Worm (Caenorhabditis elegans) whole organism, L1 larva: ENCODE data around the gene hmg-12.

Source experiments
- C04F5.9 ChIP-seq: sonication (generic microtip); optimal IDR thresholded peaks from 2 replicates; lab custom pipeline; 2016; ENCODE audit warnings: missing genetic modification characterization, missing compliant biosample characterization
- F16B12.6 ChIP-seq: fragments of 150-350 bp; optimal IDR thresholded peaks from 2 replicates; lab custom pipeline; 2014; ENCODE audit warnings: missing biosample characterization, missing genetic modification characterization
- alr-1 ChIP-seq: fragments of 200-800 bp; sonication (Bioruptor generic); optimal IDR thresholded peaks from 2 replicates; lab custom pipeline; 2018; ENCODE audit warnings: borderline replicate concordance, mild to moderate bottlenecking, missing genetic modification characterization, missing compliant biosample characterization
- aly-2 ChIP-seq: fragments of 150-350 bp; optimal IDR thresholded peaks from 2 replicates; lab custom pipeline; 2014; ENCODE audit warnings: missing biosample characterization, missing genetic modification characterization
- ama-1 ChIP-seq: fragments of 150-350 bp; optimal IDR thresholded peaks from 2 replicates; lab custom pipeline; 2014
- blmp-1 ChIP-seq: fragments of 150-350 bp; optimal IDR thresholded peaks from 2 replicates; lab custom pipeline; 2014; ENCODE audit warnings: missing biosample characterization, missing genetic modification characterization
- ceh-82 ChIP-seq, 3 experiments: fragments of 150-350 bp in 1 of 3; sonication (generic microtip) in 2 of 3; optimal IDR thresholded peaks; 2 replicates each; lab custom pipeline; 2014 to 2017; ENCODE audit warnings: missing biosample characterization in 3 of 3, missing genetic modification characterization in 3 of 3
- ceh-90 ChIP-seq: sonication (generic microtip); optimal IDR thresholded peaks from 2 replicates; lab custom pipeline; 2016; ENCODE audit warnings: missing genetic modification characterization, missing compliant biosample characterization
- efl-1 ChIP-seq, 4 experiments: fragments of 150-350 bp; optimal IDR thresholded peaks in 3 of 4; peaks in 1 of 4; 1 replicate in 1 of 4; 2 replicates in 3 of 4; lab custom pipeline; 2014; ENCODE audit warnings: missing biosample characterization in 2 of 4, missing genetic modification characterization in 2 of 4, missing genetic modification reagents in 2 of 4
- egl-13 ChIP-seq: sonication (generic microtip); optimal IDR thresholded peaks from 2 replicates; lab custom pipeline; 2016; ENCODE audit warnings: missing genotype, missing genetic modification reagents, missing genetic modification characterization, missing compliant biosample characterization
- egl-27 ChIP-seq, 2 experiments: fragments of 150-350 bp in 1 of 2; sonication (generic microtip); optimal IDR thresholded peaks; 3 replicates each; lab custom pipeline; 2017 to 2018; ENCODE audit warnings: missing biosample characterization in 2 of 2, missing genetic modification characterization in 2 of 2, missing genetic modification reagents in 2 of 2
- elt-2 ChIP-seq: sonication (generic microtip); optimal IDR thresholded peaks from 2 replicates; lab custom pipeline; 2016; ENCODE audit warnings: missing genetic modification characterization, mild to moderate bottlenecking, inconsistent platforms, missing compliant biosample characterization, missing genetic modification reagents
- elt-3 ChIP-seq, 6 experiments: fragments of 150-350 bp in 1 of 6; sonication (generic microtip); optimal IDR thresholded peaks; 2 replicates each; lab custom pipeline; 2017 to 2018; ENCODE audit warnings: missing biosample characterization in 6 of 6, missing genetic modification characterization in 6 of 6, inconsistent platforms in 1 of 6
- ets-5 ChIP-seq: fragments of 200-800 bp; sonication (Bioruptor generic); IDR thresholded peaks from 2 replicates; pipeline ENCODE4 v1.3.6; 2022; ENCODE audit warnings: missing genetic modification characterization, missing compliant biosample characterization
- fkh-4 ChIP-seq: sonication (generic microtip); optimal IDR thresholded peaks from 2 replicates; lab custom pipeline; 2016; ENCODE audit warnings: missing compliant biosample characterization, missing genetic modification characterization, borderline replicate concordance
- irx-1 ChIP-seq: sonication (generic microtip); optimal IDR thresholded peaks from 2 replicates; lab custom pipeline; 2016; ENCODE audit warnings: missing genetic modification characterization, missing compliant biosample characterization
- lin-14 ChIP-seq: fragments of 200-800 bp; sonication (Bioruptor generic); optimal IDR thresholded peaks from 2 replicates; lab custom pipeline; 2018; ENCODE audit warnings: mild to moderate bottlenecking, missing genetic modification characterization, moderate library complexity, missing compliant biosample characterization
- lin-15B ChIP-seq: fragments of 150-350 bp; sonication (generic microtip); optimal IDR thresholded peaks from 3 replicates; lab custom pipeline; 2014; ENCODE audit warnings: missing biosample characterization, missing genetic modification characterization
- lin-35 ChIP-seq, 2 experiments: fragments of 150-350 bp; optimal IDR thresholded peaks; 2 replicates each; lab custom pipeline; 2014; ENCODE audit warnings: missing biosample characterization in 2 of 2, missing genetic modification characterization in 2 of 2, missing genetic modification reagents in 2 of 2
- lin-39 ChIP-seq: fragments of 150-350 bp; optimal IDR thresholded peaks from 2 replicates; lab custom pipeline; 2014; ENCODE audit warnings: missing biosample characterization, missing genetic modification reagents, missing genetic modification characterization
- lir-3 ChIP-seq: sonication (generic microtip); optimal IDR thresholded peaks from 2 replicates; lab custom pipeline; 2016; ENCODE audit warnings: mild to moderate bottlenecking, missing genetic modification characterization, moderate library complexity, missing compliant biosample characterization; ENCODE audit not compliant: poor library complexity
- mdl-1 ChIP-seq, 2 experiments: fragments of 150-350 bp; optimal IDR thresholded peaks; 2 replicates each; lab custom pipeline; 2014 to 2017; ENCODE audit warnings: missing biosample characterization in 2 of 2, missing genetic modification characterization in 2 of 2, inconsistent platforms in 1 of 2
- mep-1 ChIP-seq: fragments of 150-350 bp; optimal IDR thresholded peaks from 2 replicates; lab custom pipeline; 2014; ENCODE audit warnings: missing biosample characterization, missing genetic modification characterization
- nhr-12 ChIP-seq: sonication (generic microtip); optimal IDR thresholded peaks from 2 replicates; lab custom pipeline; 2017; ENCODE audit warnings: missing biosample characterization, missing genetic modification characterization
- nhr-19 ChIP-seq: fragments of 200-800 bp; sonication (Bioruptor generic); conservative IDR thresholded peaks from 2 replicates; pipeline ENCODE4 v1.3.6; 2022; ENCODE audit warnings: missing genetic modification characterization, missing compliant biosample characterization
- nhr-20 ChIP-seq: sonication (generic microtip); optimal IDR thresholded peaks from 2 replicates; lab custom pipeline; 2016; ENCODE audit warnings: mild to moderate bottlenecking, missing genetic modification characterization, missing compliant biosample characterization
- nhr-28 ChIP-seq: fragments of 150-350 bp; optimal IDR thresholded peaks from 2 replicates; lab custom pipeline; 2014; ENCODE audit warnings: missing biosample characterization, missing genetic modification characterization
- nhr-85 ChIP-seq: sonication (generic microtip); peaks from one replicate; lab custom pipeline; 2016; ENCODE audit warnings: missing genetic modification characterization, inconsistent platforms, missing compliant biosample characterization
- nhr-90 ChIP-seq: sonication (generic microtip); optimal IDR thresholded peaks from 2 replicates; lab custom pipeline; 2016; ENCODE audit warnings: mild to moderate bottlenecking, missing genetic modification characterization, missing compliant biosample characterization; ENCODE audit not compliant: poor library complexity
- pag-3 ChIP-seq: sonication (generic microtip); optimal IDR thresholded peaks from 2 replicates; lab custom pipeline; 2017; ENCODE audit warnings: missing genetic modification characterization, mild to moderate bottlenecking, missing compliant biosample characterization, antibody characterized with exemption, borderline replicate concordance; ENCODE audit not compliant: insufficient read depth
- rnt-1 ChIP-seq: sonication (generic microtip); optimal IDR thresholded peaks from 2 replicates; lab custom pipeline; 2016; ENCODE audit warnings: mild to moderate bottlenecking, missing genetic modification characterization, moderate library complexity, missing compliant biosample characterization
- snu-23 ChIP-seq: sonication (generic microtip); optimal IDR thresholded peaks from 2 replicates; lab custom pipeline; 2016; ENCODE audit warnings: missing genetic modification characterization, missing compliant biosample characterization
- unc-30 ChIP-seq: sonication (generic microtip); optimal IDR thresholded peaks from 2 replicates; lab custom pipeline; 2017; ENCODE audit warnings: missing biosample characterization, missing genetic modification characterization
- unc-62 ChIP-seq: fragments of 150-350 bp; optimal IDR thresholded peaks from 2 replicates; lab custom pipeline; 2014; ENCODE audit warnings: missing biosample characterization, missing genetic modification reagents, missing genetic modification characterization
- unc-98 ChIP-seq: fragments of 200-800 bp; sonication (Bioruptor generic); IDR thresholded peaks from 2 replicates; pipeline ENCODE4 v1.3.6; 2022; ENCODE audit warnings: missing genetic modification characterization, missing compliant biosample characterization
- zag-1 ChIP-seq: fragments of 150-350 bp; optimal IDR thresholded peaks from 2 replicates; lab custom pipeline; 2014; ENCODE audit warnings: missing biosample characterization, missing genetic modification characterization
- ztf-11 ChIP-seq, 2 experiments: sonication (generic microtip); optimal IDR thresholded peaks; 2 replicates each; lab custom pipeline; 2016 to 2017; ENCODE audit warnings: missing genetic modification characterization in 2 of 2, missing biosample characterization in 1 of 2, missing compliant biosample characterization in 1 of 2

The hmg-12 gene

DNA sequence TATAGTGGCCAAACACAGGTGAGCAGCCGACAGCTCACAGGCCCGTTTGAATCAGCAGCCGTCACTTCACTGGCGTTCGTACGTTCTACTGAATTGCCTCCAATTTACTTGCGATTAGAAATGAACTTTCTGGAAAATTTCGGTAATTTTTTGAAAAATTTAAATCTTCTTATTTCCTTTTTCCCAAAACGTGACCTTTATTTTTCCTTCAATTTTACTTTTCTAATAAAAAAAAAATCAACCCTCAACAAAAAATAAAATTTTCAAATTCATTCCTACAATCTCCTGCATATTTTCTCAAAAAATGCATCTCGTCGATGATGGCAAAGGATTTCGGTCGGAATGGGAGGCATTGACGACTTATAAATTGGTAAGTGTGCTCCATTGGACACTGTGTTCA is 32.1 kb downstream of the hmg-12 start, which contains the start of gene W03C9.8:
Gene W03C9.8 (plus strand): TSS at position 301 of the 400 bp plus-strand sequence.
- TF ChIP-seq nhr-20 (tag; lab: Kevin White, UChicago) = no peak
- TF ChIP-seq lin-14 = no peak
- TF ChIP-seq elt-2 (tag; lab: Kevin White, UChicago) = no peak
- no peak for TF ChIP-seq rnt-1 (tag; lab: Kevin White, UChicago)
- no peak for TF ChIP-seq nhr-90 (tag; lab: Kevin White, UChicago)
- no peak for TF ChIP-seq snu-23 (GFP tag; lab: Kevin White, UChicago)
- no peak for TF ChIP-seq unc-30 (tag; lab: Kevin White, UChicago)
- TF ChIP-seq ceh-90 (tag; lab: Kevin White, UChicago) = no peak
- no peak for TF ChIP-seq F16B12.6 (tag; lab: Kevin White, UChicago)
- no peak for TF ChIP-seq nhr-28
- no peak for TF ChIP-seq nhr-85 (tag; lab: Kevin White, UChicago)
- TF ChIP-seq fkh-4 (tag; lab: Kevin White, UChicago) = no peak
- TF ChIP-seq unc-98 = no peak
- no peak for TF ChIP-seq irx-1
- TF ChIP-seq aly-2 (tag; lab: Kevin White, UChicago) = no peak
- TF ChIP-seq egl-13 = no peak
- no peak for TF ChIP-seq mep-1 (tag; lab: Kevin White, UChicago)

DNA sequence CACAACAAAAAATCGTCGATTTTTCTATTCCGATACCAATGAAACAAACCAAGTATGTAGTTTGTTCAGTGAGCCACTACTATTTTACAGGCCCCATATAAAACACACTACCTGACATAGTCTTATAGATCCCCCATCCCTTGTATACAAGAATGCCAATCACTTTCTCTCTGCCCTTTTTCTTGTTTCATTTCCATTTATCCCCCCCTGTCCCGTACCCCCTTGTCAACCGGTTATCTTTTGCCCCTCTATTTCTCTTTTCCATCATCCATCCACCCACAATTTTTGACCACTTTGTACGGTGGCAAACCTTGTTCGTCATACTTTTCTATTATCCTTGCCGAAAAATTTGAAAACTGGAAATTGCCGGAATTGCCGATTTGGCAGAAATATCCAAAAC is 36.6 kb downstream of the hmg-12 start:
- no peak for TF ChIP-seq unc-62 (GFP tag; lab: Kevin White, UChicago)
- no peak for TF ChIP-seq ama-1 (lab: Kevin White, UChicago)
- no peak for TF ChIP-seq ceh-82 (tag; optimal IDR thresholded peaks at IDR 0.05; lab: Kevin White, UChicago)
- TF ChIP-seq lin-15B = no peak
- TF ChIP-seq nhr-19 (GFP tag; lab: Robert Waterston, UW) = no peak
- no peak for TF ChIP-seq efl-1 (optimal IDR thresholded peaks at IDR 0.05; lab: Kevin White, UChicago)
- peak in 1 of 2 experiments; percentile 78 for TF ChIP-seq efl-1 (GFP tag; optimal IDR thresholded peaks at IDR 0.05 in 1 of 2; lab: Kevin White, UChicago)
- peak; percentile 90 for TF ChIP-seq blmp-1 (tag; lab: Kevin White, UChicago)
- TF ChIP-seq ets-5 = no peak
- TF ChIP-seq pag-3 (tag; lab: Kevin White, UChicago) = peak; percentile 5
- TF ChIP-seq unc-30 (tag; lab: Kevin White, UChicago) = no peak
- no peak for TF ChIP-seq zag-1
- TF ChIP-seq alr-1 (tag; lab: Kevin White, UChicago) = no peak
- no peak for TF ChIP-seq lin-39 (tag; lab: Kevin White, UChicago)
- no peak for TF ChIP-seq mep-1 (tag; lab: Kevin White, UChicago)
- TF ChIP-seq lin-35 (GFP tag; optimal IDR thresholded peaks at IDR 0.05; lab: Kevin White, UChicago) = no peak
- TF ChIP-seq lir-3 = no peak
- peak in 1 of 6 experiments; percentile 6 for TF ChIP-seq elt-3 (tag; optimal IDR thresholded peaks at IDR 0.05; lab: Kevin White, UChicago)
- no peak for TF ChIP-seq fkh-4 (tag; lab: Kevin White, UChicago)
- no peak for TF ChIP-seq nhr-12 (tag; lab: Kevin White, UChicago)
- TF ChIP-seq ceh-90 (tag; lab: Kevin White, UChicago) = no peak
- TF ChIP-seq nhr-90 (tag; lab: Kevin White, UChicago) = no peak

DNA sequence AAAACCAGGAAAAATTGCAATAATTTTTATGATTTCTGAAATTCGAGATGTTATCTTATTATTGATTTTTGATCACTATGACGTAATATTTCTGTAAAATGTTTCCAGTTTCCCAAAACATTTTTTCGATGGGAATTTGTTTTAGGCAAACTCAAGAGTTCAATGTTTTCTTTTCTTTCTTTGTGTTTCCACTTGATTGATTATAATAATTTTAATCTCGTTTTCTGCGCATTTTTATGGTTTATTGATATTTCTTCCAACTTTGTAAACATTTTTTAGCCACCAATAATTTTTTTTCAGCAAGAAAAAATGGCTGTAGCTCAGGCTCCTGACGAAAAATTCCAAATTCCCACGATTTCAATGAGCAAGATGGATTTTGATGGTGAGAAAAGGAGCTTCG is 37.9 kb downstream of the hmg-12 start, which contains the start of gene W03C9.6:
Gene W03C9.6 (plus strand): TSS at position 301 of the 400 bp plus-strand sequence.
- no peak for TF ChIP-seq egl-27 (tag; optimal IDR thresholded peaks at IDR 0.05; lab: Kevin White, UChicago)

DNA sequence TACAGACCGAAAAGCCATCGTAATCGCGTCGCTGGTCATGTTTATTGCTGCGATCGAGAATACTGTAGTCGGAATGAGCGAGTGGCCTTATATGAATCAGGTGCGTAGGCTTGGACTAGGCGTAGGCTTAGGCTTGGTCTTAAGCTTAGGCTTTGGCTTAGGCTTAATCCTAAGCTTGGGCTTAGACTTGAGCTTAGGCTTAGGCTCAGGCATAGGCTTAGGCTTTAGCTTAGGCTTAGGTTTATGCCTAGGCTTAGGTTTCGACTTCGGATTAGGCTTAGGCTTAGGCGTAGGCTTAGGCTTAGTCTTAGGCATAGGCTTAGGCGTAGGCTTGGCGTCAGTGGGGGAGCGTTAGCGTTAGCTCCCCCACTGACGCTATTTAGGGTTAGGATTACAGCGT is 38.5 kb downstream of the hmg-12 start:
- TF ChIP-seq nhr-19 (GFP tag; lab: Robert Waterston, UW) (no peak), efl-1 (optimal IDR thresholded peaks at IDR 0.05; lab: Kevin White, UChicago) (no peak), efl-1 (GFP tag; optimal IDR thresholded peaks at IDR 0.05 in 1 of 2; lab: Kevin White, UChicago) (no peak), C04F5.9 (tag; lab: Kevin White, UChicago) (no peak), ztf-11 (tag; optimal IDR thresholded peaks at IDR 0.05; lab: Kevin White, UChicago) (no peak), mdl-1 (tag; optimal IDR thresholded peaks at IDR 0.05; lab: Kevin White, UChicago) (no peak), mep-1 (tag; lab: Kevin White, UChicago) (no peak)
- TF ChIP-seq, all 84 proteins: peak for 0
